Worm (Caenorhabditis elegans): Measurements from ENCODE around the gene crp-1.

The crp-1 gene

ce11 chrV:10462066-10462465 lies 16.3 kb upstream of the crp-1 start, which contains the start of gene chw-1:
Gene chw-1, plus strand, starts transcription at chrV:10462282.
- TF ChIP-seq sma-3 (GFP tag; optimal IDR thresholded peaks at IDR 0.05) (no peak), gmeb-1 (tag; optimal IDR thresholded peaks at IDR 0.05) (no peak), nhr-25 (tag; optimal IDR thresholded peaks at IDR 0.05) (peak; percentile 9)

ce11 chrV:10463276-10463675 lies 15.1 kb upstream of the crp-1 start, which contains the start of gene F22E12.3:
Gene F22E12.3, minus strand, starts transcription at chrV:10463376.
- TF ChIP-seq ztf-4 (tag; optimal IDR thresholded peaks at IDR 0.05) = no peak
- no peak for TF ChIP-seq nhr-10 (tag; optimal IDR thresholded peaks at IDR 0.05)
- TF ChIP-seq sem-4 (tag; optimal IDR thresholded peaks at IDR 0.05) = no peak
- TF ChIP-seq egl-27 (tag; optimal IDR thresholded peaks at IDR 0.05) = no peak
- no peak for TF ChIP-seq ama-1 (optimal IDR thresholded peaks at IDR 0.05)
- TF ChIP-seq lin-11 (tag; optimal IDR thresholded peaks at IDR 0.05) = no peak
- no peak for TF ChIP-seq lsy-2 (tag; optimal IDR thresholded peaks at IDR 0.05)
- TF ChIP-seq mab-5 (tag; optimal IDR thresholded peaks at IDR 0.05) = no peak
- TF ChIP-seq crh-2 (tag; optimal IDR thresholded peaks at IDR 0.05) = no peak
- no peak for TF ChIP-seq gmeb-1 (tag; optimal IDR thresholded peaks at IDR 0.05)
- no peak for TF ChIP-seq R02D3.7 (tag; optimal IDR thresholded peaks at IDR 0.05)
- no peak for TF ChIP-seq ZK546.5 (tag; optimal IDR thresholded peaks at IDR 0.05)
- no peak for TF ChIP-seq ztf-1 (GFP tag; conservative IDR thresholded peaks at IDR 0.05)

ce11 chrV:10464160-10464559 lies 14.2 kb upstream of the crp-1 start:
- TF ChIP-seq nhr-6 (tag; optimal IDR thresholded peaks at IDR 0.05) = no peak
- no peak for TF ChIP-seq blmp-1 (tag; optimal IDR thresholded peaks at IDR 0.05; ENCODE audit: insufficient read depth)
- no peak for TF ChIP-seq nhr-129 (tag; optimal IDR thresholded peaks at IDR 0.05)
- no peak for TF ChIP-seq ztf-1 (GFP tag; conservative IDR thresholded peaks at IDR 0.05)
- no peak for TF ChIP-seq unc-62 (GFP tag; optimal IDR thresholded peaks at IDR 0.05)
- TF ChIP-seq nhr-25 (tag; optimal IDR thresholded peaks at IDR 0.05) = no peak
- no peak for TF ChIP-seq sma-3 (GFP tag; optimal IDR thresholded peaks at IDR 0.05)
- TF ChIP-seq ceh-16 (tag; optimal IDR thresholded peaks at IDR 0.05) = no peak
- no peak for TF ChIP-seq snpc-4 (tag; optimal IDR thresholded peaks at IDR 0.05)
- TF ChIP-seq nhr-21 (tag; optimal IDR thresholded peaks at IDR 0.05) = no peak
- no peak for TF ChIP-seq nhr-10 (tag; optimal IDR thresholded peaks at IDR 0.05)
- no peak for TF ChIP-seq peb-1 (tag; optimal IDR thresholded peaks at IDR 0.05)
- no peak for TF ChIP-seq F13H6.1 (tag; optimal IDR thresholded peaks at IDR 0.05)
- no peak for TF ChIP-seq skn-1 (tag; optimal IDR thresholded peaks at IDR 0.05)
- no peak for TF ChIP-seq lin-39 (tag; optimal IDR thresholded peaks at IDR 0.05)
- no peak for TF ChIP-seq Y55F3AM.14 (GFP tag; optimal IDR thresholded peaks at IDR 0.05)
- TF ChIP-seq sma-9 (GFP tag; optimal IDR thresholded peaks at IDR 0.05) = no peak
- TF ChIP-seq sma-9 (tag; optimal IDR thresholded peaks at IDR 0.05) = no peak
- no peak for TF ChIP-seq egl-27 (tag; optimal IDR thresholded peaks at IDR 0.05)
- no peak for TF ChIP-seq crh-2 (tag; optimal IDR thresholded peaks at IDR 0.05)
- no peak for TF ChIP-seq unc-55 (GFP tag; optimal IDR thresholded peaks at IDR 0.05)

DNA sequence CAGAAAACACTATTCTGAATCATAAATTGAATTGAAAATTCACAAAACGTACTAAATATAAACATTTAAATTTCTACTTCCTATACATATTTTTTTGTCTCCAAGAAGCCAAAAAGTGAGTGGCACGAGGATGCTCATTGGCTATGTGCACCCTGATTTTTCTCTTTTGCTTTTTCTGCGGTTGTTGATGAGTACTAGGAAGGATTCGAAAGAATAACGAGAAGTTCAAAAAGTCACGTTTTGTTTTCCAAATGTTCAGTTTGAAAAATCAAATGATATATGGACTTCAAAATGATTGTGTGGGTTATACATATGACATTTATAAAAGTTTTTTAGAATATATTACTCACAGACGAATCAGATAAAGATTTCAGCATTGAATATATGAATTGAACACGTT lies 13.6 kb upstream of the crp-1 start:
- TF ChIP-seq nhr-10 (tag; optimal IDR thresholded peaks at IDR 0.05) (no peak), unc-39 (tag; optimal IDR thresholded peaks at IDR 0.05) (no peak), C34F6.9 (tag; optimal IDR thresholded peaks at IDR 0.05) (peak; percentile 50), nhr-129 (tag; optimal IDR thresholded peaks at IDR 0.05) (peak; percentile 19), Y55F3AM.14 (GFP tag; optimal IDR thresholded peaks at IDR 0.05) (no peak), nhr-21 (tag; optimal IDR thresholded peaks at IDR 0.05) (no peak), aly-2 (tag; optimal IDR thresholded peaks at IDR 0.05) (no peak), R02D3.7 (tag; optimal IDR thresholded peaks at IDR 0.05) (no peak), lin-39 (tag; optimal IDR thresholded peaks at IDR 0.05) (no peak), crh-2 (tag; optimal IDR thresholded peaks at IDR 0.05) (peak; percentile 19), ztf-11 (tag; optimal IDR thresholded peaks at IDR 0.05) (no peak), lsy-2 (tag; optimal IDR thresholded peaks at IDR 0.05) (peak in 1 of 2 experiments; percentile 41), nhr-6 (tag; optimal IDR thresholded peaks at IDR 0.05) (no peak), nhr-25 (tag; optimal IDR thresholded peaks at IDR 0.05) (peak; percentile 0)

ce11 chrV:10465478-10465877 lies 12.9 kb upstream of the crp-1 start:
- TF ChIP-seq dmd-4 (tag; optimal IDR thresholded peaks at IDR 0.05) (no peak), nhr-21 (tag; optimal IDR thresholded peaks at IDR 0.05) (peak; percentile 29), nhr-23 (tag; optimal IDR thresholded peaks at IDR 0.05) (no peak), skn-1 (tag; optimal IDR thresholded peaks at IDR 0.05) (no peak), ama-1 (optimal IDR thresholded peaks at IDR 0.05) (no peak), C34F6.9 (tag; optimal IDR thresholded peaks at IDR 0.05) (peak; percentile 50), sma-9 (GFP tag; optimal IDR thresholded peaks at IDR 0.05) (peak; percentile 61), sma-9 (tag; optimal IDR thresholded peaks at IDR 0.05) (no peak), crh-2 (tag; optimal IDR thresholded peaks at IDR 0.05) (peak; percentile 13), ZK546.5 (tag; optimal IDR thresholded peaks at IDR 0.05) (no peak), fos-1 (tag; optimal IDR thresholded peaks at IDR 0.05) (no peak), ztf-4 (tag; optimal IDR thresholded peaks at IDR 0.05) (no peak), lsy-2 (tag; optimal IDR thresholded peaks at IDR 0.05) (peak in 1 of 2 experiments; percentile 57)

All from whole organism, L2 larva.